Fruit fly (Drosophila melanogaster) whole organism, adult: ENCODE results near the gene HLH3B.
A peak's percentile ranks its signal among the peaks of the same experiment; 100 is the strongest.

Experiments used
- CG11617 ChIP-seq: fragments of 200-800 bp; sonication (Bioruptor generic); optimal IDR thresholded peaks from 2 replicates; lab custom pipeline; 2017; ENCODE audit warnings: mild to moderate bottlenecking, missing biosample characterization, missing genetic modification reagents, missing genetic modification characterization
- CG12768 ChIP-seq: fragments of 200-800 bp; sonication (Bioruptor generic); optimal IDR thresholded peaks from 2 replicates; lab custom pipeline; 2017; ENCODE audit warnings: missing biosample characterization, missing genetic modification characterization, mild to moderate bottlenecking, moderate library complexity, missing genetic modification reagents
- CG14711 ChIP-seq: fragments of 200-800 bp; sonication (Bioruptor generic); optimal IDR thresholded peaks from 2 replicates; lab custom pipeline; 2018; ENCODE audit warnings: missing biosample characterization, mild to moderate bottlenecking, missing genetic modification characterization, moderate library complexity
- CG1620 ChIP-seq: fragments of 200-800 bp; sonication (Bioruptor generic); optimal IDR thresholded peaks from 2 replicates; lab custom pipeline; 2016; ENCODE audit warnings: missing biosample characterization, missing genetic modification characterization
- CG7045 ChIP-seq: fragments of 200-800 bp; sonication (Bioruptor generic); optimal IDR thresholded peaks from 2 replicates; lab custom pipeline; 2017; ENCODE audit warnings: missing biosample characterization, mild to moderate bottlenecking, missing genetic modification characterization
- Mnt ChIP-seq: fragments of 200-800 bp; sonication (Bioruptor generic); optimal IDR thresholded peaks from 2 replicates; lab custom pipeline; 2016; ENCODE audit warnings: missing biosample characterization, mild to moderate bottlenecking, missing genetic modification characterization
- bab1 ChIP-seq: fragments of 200-800 bp; sonication (Bioruptor generic); optimal IDR thresholded peaks from 3 replicates; lab custom pipeline; 2019; ENCODE audit warnings: missing biosample characterization, mild to moderate bottlenecking, missing genetic modification characterization, moderate library complexity
- cnc ChIP-seq, 2 experiments: fragments of >200 bp; optimal IDR thresholded peaks; 2 replicates each; lab custom pipeline; 2017
- kay ChIP-seq: fragments of 200-800 bp; sonication (Bioruptor generic); peaks from one replicate; lab custom pipeline; 2016; ENCODE audit warnings: missing biosample characterization, missing genetic modification characterization, borderline replicate concordance
- ovo ChIP-seq: fragments of 200-800 bp; sonication (Bioruptor generic); optimal IDR thresholded peaks from 2 replicates; lab custom pipeline; 2016; ENCODE audit warnings: missing biosample characterization, missing genetic modification characterization

DNA sequence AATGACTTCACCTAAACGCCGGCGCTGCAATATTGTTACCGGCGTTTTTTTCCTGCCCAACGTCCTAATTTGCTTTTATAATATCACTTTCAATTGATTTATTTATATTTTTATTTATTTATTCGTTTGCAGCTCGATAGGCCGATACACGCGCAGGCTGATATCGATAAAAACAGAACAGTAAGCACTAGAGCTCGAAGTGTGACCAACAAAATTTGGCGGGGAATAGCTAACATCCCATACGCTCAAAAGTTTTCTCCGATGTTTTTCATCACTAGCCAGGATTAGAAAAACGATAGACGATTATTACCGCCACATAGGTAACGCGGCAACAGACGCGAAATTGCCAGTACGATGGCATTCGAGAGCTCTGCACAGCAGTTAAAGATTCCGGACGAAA, 32.3 kb upstream of the HLH3B start, which contains the start of the genes CG2685 and CG2694:
- TF ChIP-seq CG12768 (GFP tag; lab: Kevin White, UChicago) (no peak), CG11617 (GFP tag; lab: Kevin White, UChicago) (no peak), kay (no peak), cnc (optimal IDR thresholded peaks at IDR 0.05; lab: Kevin White, UChicago) (no peak), CG7045 (GFP tag; lab: Kevin White, UChicago) (no peak), ovo (no peak), CG1620 (peak; percentile 0), bab1 (GFP tag; lab: Kevin White, UChicago) (peak; percentile 20), CG14711 (tag; lab: Kevin White, UChicago) (no peak), Mnt (peak; percentile 45)
